Worm (Caenorhabditis elegans): Measurements from ENCODE around the gene C34H4.2.

Gene C34H4.2

ce11 chrIV:1595802-1596201, 42.2 kb downstream of the C34H4.2 start, which contains the start of gene npp-8 (continued):
- TF ChIP-seq ceh-16 (tag; optimal IDR thresholded peaks at IDR 0.05) (peak; percentile 31), ama-1 (optimal IDR thresholded peaks at IDR 0.05) (peak; percentile 52), elt-1 (tag; optimal IDR thresholded peaks at IDR 0.05) (no peak), aly-2 (tag; optimal IDR thresholded peaks at IDR 0.05) (no peak), nhr-67 (tag; optimal IDR thresholded peaks at IDR 0.05) (no peak), tbx-2 (tag; optimal IDR thresholded peaks at IDR 0.05) (peak; percentile 61), hmg-11 (tag; optimal IDR thresholded peaks at IDR 0.05) (peak; percentile 93), lsy-12 (tag; optimal IDR thresholded peaks at IDR 0.05) (peak; percentile 86), nhr-23 (tag; optimal IDR thresholded peaks at IDR 0.05) (peak; percentile 77), fos-1 (tag; optimal IDR thresholded peaks at IDR 0.05) (peak; percentile 4), unc-62 (GFP tag; optimal IDR thresholded peaks at IDR 0.05) (no peak), pha-4 (tag; optimal IDR thresholded peaks at IDR 0.05) (peak; percentile 84), nhr-77 (tag; optimal IDR thresholded peaks at IDR 0.05) (no peak), nhr-12 (tag; optimal IDR thresholded peaks at IDR 0.05) (no peak), mdl-1 (tag; optimal IDR thresholded peaks at IDR 0.05) (no peak), egl-5 (tag; optimal IDR thresholded peaks at IDR 0.05) (no peak), sea-2 (GFP tag; optimal IDR thresholded peaks at IDR 0.05) (no peak), elt-3 (tag; optimal IDR thresholded peaks at IDR 0.05) (no peak), eor-1 (tag; optimal IDR thresholded peaks at IDR 0.05) (no peak), nhr-43 (tag; optimal IDR thresholded peaks at IDR 0.05; ENCODE audit: poor library complexity, severe bottlenecking) (no peak)

DNA sequence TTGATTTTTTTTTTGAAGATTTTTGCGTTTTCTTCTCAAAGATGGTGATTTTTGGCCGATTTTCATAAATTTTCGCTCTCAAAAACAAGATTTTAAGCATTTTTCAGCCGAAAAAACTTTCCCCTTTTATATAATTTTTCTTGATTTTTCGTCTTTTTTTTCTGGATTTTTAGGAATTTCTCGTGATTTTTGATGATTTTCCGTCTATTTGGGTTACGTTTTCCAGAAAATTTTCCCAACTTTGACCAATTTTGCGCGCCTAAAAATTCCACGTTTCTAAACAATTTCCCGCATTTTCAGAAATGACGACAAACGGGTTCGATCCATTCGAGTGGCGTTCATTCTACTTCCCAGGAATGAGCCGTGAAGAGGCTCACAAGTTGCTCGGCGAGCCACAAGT, 43.5 kb downstream of the C34H4.2 start, which contains the start of gene ced-2:
Gene ced-2 (plus strand): TSS at position 301 of the 400 bp plus-strand sequence.
- TF ChIP-seq R02D3.7 (tag; optimal IDR thresholded peaks at IDR 0.05) (no peak), ztf-11 (tag; optimal IDR thresholded peaks at IDR 0.05) (no peak), nhr-76 (tag; optimal IDR thresholded peaks at IDR 0.05) (no peak), ceh-16 (tag; optimal IDR thresholded peaks at IDR 0.05) (no peak), hmg-11 (tag; optimal IDR thresholded peaks at IDR 0.05) (no peak), nhr-77 (tag; optimal IDR thresholded peaks at IDR 0.05) (no peak), tbx-2 (tag; optimal IDR thresholded peaks at IDR 0.05) (no peak), fkh-2 (tag; optimal IDR thresholded peaks at IDR 0.05) (no peak), lsy-12 (tag; optimal IDR thresholded peaks at IDR 0.05) (no peak)

DNA sequence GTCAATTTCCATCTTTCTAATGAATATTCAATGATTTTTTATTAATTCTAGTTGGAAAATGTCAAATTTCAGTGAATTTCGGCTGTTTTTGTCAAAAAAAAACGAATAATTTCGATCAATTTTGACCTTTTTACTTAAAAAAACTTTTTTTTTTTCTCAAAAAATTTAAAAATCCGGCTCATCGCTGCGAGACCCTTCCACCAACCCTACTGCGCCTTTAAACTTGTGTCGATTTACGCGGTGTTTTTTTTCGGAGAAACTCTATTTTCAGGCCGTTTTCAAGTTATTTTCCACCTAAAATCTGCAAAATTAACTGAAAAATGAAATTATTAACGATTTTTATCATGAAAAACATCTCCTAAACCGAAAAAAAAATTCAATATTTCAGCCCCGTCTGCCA, 47.2 kb downstream of the C34H4.2 start:
- TF ChIP-seq lin-15B (tag; optimal IDR thresholded peaks at IDR 0.05) (peak; percentile 18), nhr-76 (tag; optimal IDR thresholded peaks at IDR 0.05) (no peak)

- TF ChIP-seq mml-1 (tag; optimal IDR thresholded peaks at IDR 0.05) (no peak), sea-2 (GFP tag; optimal IDR thresholded peaks at IDR 0.05) (no peak), nhr-11 (tag; optimal IDR thresholded peaks at IDR 0.05) (no peak), nhr-76 (tag; optimal IDR thresholded peaks at IDR 0.05) (no peak), unc-39 (tag; optimal IDR thresholded peaks at IDR 0.05) (no peak), ceh-28 (tag; optimal IDR thresholded peaks at IDR 0.05) (no peak)
Observed at ce11 chrIV:1601357-1601756, 47.8 kb downstream of the C34H4.2 start, which contains the start of gene set-23. Gene set-23, plus strand, starts transcription at chrIV:1601657.

- TF ChIP-seq nhr-43 (tag; optimal IDR thresholded peaks at IDR 0.05; ENCODE audit: poor library complexity, severe bottlenecking) (no peak), ceh-28 (tag; optimal IDR thresholded peaks at IDR 0.05) (peak; percentile 56)
Observed at ce11 chrIV:1602936-1603457, 49.4 kb downstream of the C34H4.2 start.

All from whole organism, L3 larva.